Fruit fly (Drosophila melanogaster): Measurements from ENCODE around the gene CG7251.

CG7251 gene

DNA sequence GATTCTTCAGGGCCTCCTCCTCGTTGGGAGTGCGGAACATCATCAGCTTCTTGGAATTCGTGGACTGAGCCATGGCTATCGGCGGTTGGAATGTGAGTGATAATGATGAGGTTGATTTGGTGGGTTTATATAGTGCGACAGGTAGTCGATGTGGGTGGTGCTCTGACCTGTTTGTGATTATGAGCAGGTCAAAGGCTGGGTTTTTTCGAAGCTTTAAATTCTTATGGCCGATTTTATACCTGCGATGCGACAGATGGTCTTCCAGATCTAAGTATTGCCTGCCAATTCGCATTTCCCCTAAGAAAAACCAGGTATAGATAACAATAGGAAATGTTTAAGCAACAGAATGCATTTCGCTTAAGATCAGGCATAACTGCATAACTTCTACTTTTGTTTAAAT lies 37.5 kb downstream of the CG7251 start, which contains the start of gene CG14014:
CG14014 (minus strand) TSS at position 101 of the 400 bp plus-strand sequence.
- TF ChIP-seq net (GFP tag; optimal IDR thresholded peaks at IDR 0.05) (no peak), CG10669 (GFP tag; optimal IDR thresholded peaks at IDR 0.05) (no peak), CG6163 (GFP tag; IDR thresholded peaks at IDR 0.05) (no peak), Lpt (GFP tag; optimal IDR thresholded peaks at IDR 0.05) (no peak), cyc (GFP tag; optimal IDR thresholded peaks at IDR 0.05) (no peak), Eip93F (GFP tag; optimal IDR thresholded peaks at IDR 0.05) (no peak), pdm3 (GFP tag; optimal IDR thresholded peaks at IDR 0.05) (no peak), fd59A (GFP tag; optimal IDR thresholded peaks at IDR 0.05) (no peak), vri (GFP tag; optimal IDR thresholded peaks at IDR 0.05) (no peak), CG34406 (GFP tag; optimal IDR thresholded peaks at IDR 0.05) (no peak), OdsH (GFP tag; optimal IDR thresholded peaks at IDR 0.05) (no peak), achi (GFP tag; optimal IDR thresholded peaks at IDR 0.05) (no peak), Ets96B (tag; optimal IDR thresholded peaks at IDR 0.05) (no peak), CG1621 (tag; optimal IDR thresholded peaks at IDR 0.05) (no peak), Sox102F (GFP tag; optimal IDR thresholded peaks at IDR 0.05) (no peak), CG6276 (GFP tag; optimal IDR thresholded peaks at IDR 0.05) (no peak), CG11294 (GFP tag; IDR thresholded peaks at IDR 0.05) (no peak)

DNA sequence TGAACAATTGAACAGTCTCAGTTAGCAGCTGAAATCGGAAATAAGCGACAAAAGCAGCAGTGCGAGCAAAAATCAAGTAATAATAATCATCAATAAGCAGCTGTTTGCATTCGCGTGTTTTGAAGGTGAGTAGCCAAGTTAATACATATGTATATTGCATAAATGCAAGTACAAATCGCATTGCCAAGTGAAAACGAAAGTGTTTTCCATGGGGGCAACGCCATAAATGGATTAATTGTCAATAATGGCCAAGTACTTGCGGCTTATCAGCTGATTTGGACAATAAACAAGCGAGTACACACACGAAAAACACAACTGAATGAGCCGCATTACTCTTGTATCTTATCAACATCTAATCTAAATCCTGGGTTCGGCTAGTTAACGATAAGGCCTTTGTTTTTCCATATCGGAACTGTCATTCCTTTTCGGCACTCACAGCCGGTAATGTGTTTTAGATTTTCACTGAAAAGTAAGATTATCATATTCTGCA lies 40.9 kb downstream of the CG7251 start:
- TF ChIP-seq Sox15 (GFP tag; optimal IDR thresholded peaks at IDR 0.05): no peak
- no peak for TF ChIP-seq CG11294 (GFP tag; IDR thresholded peaks at IDR 0.05)
- no peak for TF ChIP-seq CG7368 (GFP tag; optimal IDR thresholded peaks at IDR 0.05)
- no peak for TF ChIP-seq dsx (GFP tag; optimal IDR thresholded peaks at IDR 0.05; ENCODE audit: poor library complexity, severe bottlenecking)
- TF ChIP-seq fd59A (GFP tag; optimal IDR thresholded peaks at IDR 0.05): no peak
- TF ChIP-seq lz (GFP tag; optimal IDR thresholded peaks at IDR 0.05): no peak
- TF ChIP-seq CG11762 (GFP tag; optimal IDR thresholded peaks at IDR 0.05; ENCODE audit: insufficient read depth): no peak
- TF ChIP-seq eg (GFP tag; IDR thresholded peaks at IDR 0.05): no peak
- TF ChIP-seq CG32006 (GFP tag; optimal IDR thresholded peaks at IDR 0.05): no peak
- TF ChIP-seq svp (GFP tag): peak; percentile 62
- no peak for TF ChIP-seq acj6 (GFP tag; optimal IDR thresholded peaks at IDR 0.05)
- TF ChIP-seq CG34406 (GFP tag; optimal IDR thresholded peaks at IDR 0.05): no peak
- TF ChIP-seq Hr38 (GFP tag; optimal IDR thresholded peaks at IDR 0.05): no peak
- no peak for TF ChIP-seq CG4318 (GFP tag; optimal IDR thresholded peaks at IDR 0.05)
- TF ChIP-seq net (GFP tag; optimal IDR thresholded peaks at IDR 0.05): no peak
- TF ChIP-seq Ets96B (tag; optimal IDR thresholded peaks at IDR 0.05): no peak
- TF ChIP-seq Eip93F (GFP tag; optimal IDR thresholded peaks at IDR 0.05): peak; percentile 25
- no peak for TF ChIP-seq spab (GFP tag; optimal IDR thresholded peaks at IDR 0.05)
- TF ChIP-seq Sox14 (GFP tag; optimal IDR thresholded peaks at IDR 0.05): no peak
- peak; percentile 1 for TF ChIP-seq Blimp-1 (GFP tag; optimal IDR thresholded peaks at IDR 0.05)
- TF ChIP-seq Gug (GFP tag; IDR thresholded peaks at IDR 0.05): no peak
- no peak for TF ChIP-seq topi (GFP tag; optimal IDR thresholded peaks at IDR 0.05)
- TF ChIP-seq vri (GFP tag; optimal IDR thresholded peaks at IDR 0.05): peak; percentile 5
- TF ChIP-seq CG1621 (tag; optimal IDR thresholded peaks at IDR 0.05): no peak
- TF ChIP-seq pdm3 (GFP tag; optimal IDR thresholded peaks at IDR 0.05): no peak
- TF ChIP-seq CG6276 (GFP tag; optimal IDR thresholded peaks at IDR 0.05): no peak
- no peak for TF ChIP-seq CG31627 (GFP tag; optimal IDR thresholded peaks at IDR 0.05)
- TF ChIP-seq CG16779 (tag; optimal IDR thresholded peaks at IDR 0.05): no peak
- TF ChIP-seq ss (GFP tag; optimal IDR thresholded peaks at IDR 0.05): no peak
- TF ChIP-seq CG6792 (GFP tag; optimal IDR thresholded peaks at IDR 0.05): no peak
- no peak for TF ChIP-seq Eip78C (GFP tag)
- no peak for TF ChIP-seq dac (GFP tag; optimal IDR thresholded peaks at IDR 0.05)

All from whole organism, prepupa.